Fruit fly (Drosophila melanogaster) whole organism, embryonic: ENCODE data around the gene sxe2.

Experiments used
- CG10979 ChIP-seq: fragments of 200-800 bp; sonication (Bioruptor generic); optimal IDR thresholded peaks from 2 replicates; lab custom pipeline; 2018; ENCODE audit warnings: missing biosample characterization, mild to moderate bottlenecking, missing genetic modification characterization, moderate library complexity
- CG2129 ChIP-seq: fragments of 200-800 bp; sonication (Bioruptor generic); IDR thresholded peaks from 2 replicates; pipeline ENCODE4 v1.3.6; 2022; ENCODE audit warnings: missing biosample characterization, missing genetic modification characterization; ENCODE audit not compliant: partially characterized antibody
- CG3407 ChIP-seq: fragments of 200-800 bp; sonication (Bioruptor generic); optimal IDR thresholded peaks from 2 replicates; lab custom pipeline; 2018; ENCODE audit warnings: missing biosample characterization, mild to moderate bottlenecking, missing genetic modification characterization
- CG8089 ChIP-seq: fragments of 200-800 bp; sonication (Bioruptor generic); optimal IDR thresholded peaks from 3 replicates; lab custom pipeline; 2016; ENCODE audit warnings: missing biosample characterization, missing genetic modification characterization
- HLH54F ChIP-seq: fragments of 200-800 bp; sonication (Bioruptor generic); optimal IDR thresholded peaks from 3 replicates; lab custom pipeline; 2016; ENCODE audit warnings: missing biosample characterization, missing genetic modification characterization
- NFAT ChIP-seq: fragments of 200-800 bp; sonication (Bioruptor generic); IDR thresholded peaks from 2 replicates; pipeline ENCODE4 v1.3.6; 2022; ENCODE audit warnings: missing biosample characterization, missing genetic modification characterization
- Pdp1 ChIP-seq, 2 experiments: fragments of 200-800 bp; sonication (Bioruptor generic); optimal IDR thresholded peaks; 3 replicates each; lab custom pipeline; 2016; ENCODE audit warnings: missing biosample characterization in 2 of 2, missing genetic modification characterization in 2 of 2, mild to moderate bottlenecking in 1 of 2, moderate library complexity in 1 of 2
- cas ChIP-seq: fragments of 200-800 bp; sonication (Bioruptor generic); IDR thresholded peaks from 2 replicates; pipeline ENCODE4 v1.3.6; 2022; ENCODE audit warnings: missing biosample characterization, missing genetic modification characterization
- croc ChIP-seq: fragments of 200-800 bp; sonication (Bioruptor generic); conservative IDR thresholded peaks from 3 replicates; pipeline ENCODE4 v1.3.6; 2022; ENCODE audit warnings: missing biosample characterization, missing genetic modification characterization
- gcm ChIP-seq: fragments of 200-800 bp; sonication (Bioruptor generic); optimal IDR thresholded peaks from 2 replicates; lab custom pipeline; 2019; ENCODE audit warnings: missing biosample characterization, mild to moderate bottlenecking, missing genetic modification characterization, moderate library complexity
- her ChIP-seq: fragments of 200-800 bp; sonication (Bioruptor generic); optimal IDR thresholded peaks from 2 replicates; lab custom pipeline; 2016; ENCODE audit warnings: missing biosample characterization, missing genetic modification characterization
- slp2 ChIP-seq: fragments of 200-800 bp; sonication (Bioruptor generic); optimal IDR thresholded peaks from 2 replicates; lab custom pipeline; 2016; ENCODE audit warnings: missing biosample characterization, missing genetic modification characterization

DNA sequence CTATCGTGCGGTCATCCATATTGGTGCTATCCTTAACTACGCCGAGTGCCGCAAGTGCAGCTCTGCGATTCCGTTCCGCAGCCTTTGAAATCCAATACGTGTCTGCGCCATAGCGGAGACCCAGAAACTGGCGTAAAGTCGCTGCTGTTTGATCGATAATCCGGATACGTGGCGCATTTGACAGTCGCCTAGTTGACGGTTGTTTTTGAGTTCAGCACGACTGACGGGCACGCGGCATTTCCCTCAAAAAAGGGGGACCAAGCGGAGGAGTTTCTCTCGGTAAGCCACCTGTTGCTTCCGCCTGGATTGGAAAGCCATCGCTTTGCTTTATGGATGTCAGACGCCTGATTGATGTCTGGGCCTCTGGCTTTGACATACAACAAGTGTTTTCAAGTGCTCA lies 16.2 kb upstream of the sxe2 start, which contains the start of gene CG10185:
- TF ChIP-seq croc (GFP tag; lab: Robert Waterston, UW) = no peak
- no peak for TF ChIP-seq gcm (GFP tag; lab: Kevin White, UChicago)
- no peak for TF ChIP-seq NFAT (GFP tag; lab: Robert Waterston, UW)
- TF ChIP-seq CG8089 (GFP tag; lab: Kevin White, UChicago) = no peak
- no peak for TF ChIP-seq CG10979
- no peak for TF ChIP-seq CG3407 (GFP tag; lab: Kevin White, UChicago)
- no peak for TF ChIP-seq her
- TF ChIP-seq CG2129 (GFP tag; lab: Robert Waterston, UW) = no peak
- no peak for TF ChIP-seq cas (GFP tag; lab: Robert Waterston, UW)
- no peak for TF ChIP-seq slp2 (GFP tag; lab: Kevin White, UChicago)
- no peak for TF ChIP-seq Pdp1 (GFP tag; optimal IDR thresholded peaks at IDR 0.05; lab: Kevin White, UChicago)
- TF ChIP-seq HLH54F (GFP tag; lab: Kevin White, UChicago) = no peak
